Worm (Caenorhabditis elegans): ENCODE measurements around the gene F11A5.16.

- TF ChIP-seq ztf-4 (tag; optimal IDR thresholded peaks at IDR 0.05) (no peak), skn-1 (tag; optimal IDR thresholded peaks at IDR 0.05) (no peak), unc-62 (GFP tag; optimal IDR thresholded peaks at IDR 0.05) (no peak)
These were observed 24.4 kb downstream of the F11A5.16 start, which contains the start of gene F21H7.3 for ce11 chrV:16235135-16235534.

Data from whole organism, L3 larva.